Fruit fly (Drosophila melanogaster) whole organism, prepupa: Measurements from ENCODE around the gene Sdic3.
"Not testable (repeated sequence)": the region's sequence is repeated elsewhere in the genome, so short reads cannot be mapped to it uniquely, and the experiment has no call there.

ENCODE experiments used
- CG10669 ChIP-seq: fragments of 200-800 bp; sonication (Bioruptor generic); optimal IDR thresholded peaks from 3 replicates; lab custom pipeline; 2018; ENCODE audit warnings: missing biosample characterization, mild to moderate bottlenecking, missing genetic modification characterization, moderate library complexity
- CG11294 ChIP-seq: fragments of 200-800 bp; sonication (Bioruptor generic); IDR thresholded peaks from 2 replicates; pipeline ENCODE4 v1.3.6; 2022; ENCODE audit warnings: missing biosample characterization, missing genetic modification characterization
- CG11902 ChIP-seq: fragments of 200-800 bp; sonication (Bioruptor generic); optimal IDR thresholded peaks from 3 replicates; lab custom pipeline; 2016; ENCODE audit warnings: missing biosample characterization, missing genetic modification characterization
- CG1621 ChIP-seq: fragments of 200-800 bp; sonication (Bioruptor generic); optimal IDR thresholded peaks from 3 replicates; lab custom pipeline; 2018; ENCODE audit warnings: missing biosample characterization, mild to moderate bottlenecking, missing genetic modification characterization
- CG31627 ChIP-seq: fragments of 200-800 bp; sonication (Bioruptor generic); optimal IDR thresholded peaks from 3 replicates; lab custom pipeline; 2016; ENCODE audit warnings: missing biosample characterization, missing genetic modification characterization
- CG32006 ChIP-seq: fragments of 200-800 bp; sonication (Bioruptor generic); optimal IDR thresholded peaks from 3 replicates; lab custom pipeline; 2017; ENCODE audit warnings: missing biosample characterization, mild to moderate bottlenecking, missing genetic modification characterization
- CG34406 ChIP-seq: fragments of 200-800 bp; sonication (Bioruptor generic); optimal IDR thresholded peaks from 3 replicates; lab custom pipeline; 2016; ENCODE audit warnings: missing biosample characterization, missing genetic modification characterization
- CG4318 ChIP-seq: fragments of 200-800 bp; sonication (Bioruptor generic); optimal IDR thresholded peaks from 3 replicates; lab custom pipeline; 2017; ENCODE audit warnings: missing biosample characterization, mild to moderate bottlenecking, missing genetic modification characterization
- CG6163 ChIP-seq: fragments of 200-800 bp; sonication (Bioruptor generic); IDR thresholded peaks from 3 replicates; pipeline ENCODE4 v1.3.6; 2022; ENCODE audit warnings: missing biosample characterization, missing genetic modification characterization
- CG6854 ChIP-seq: fragments of 200-800 bp; sonication (Bioruptor generic); optimal IDR thresholded peaks from 2 replicates; lab custom pipeline; 2017; ENCODE audit warnings: missing biosample characterization, mild to moderate bottlenecking, missing genetic modification characterization
- Eip78C ChIP-seq: fragments of 200-800 bp; sonication (Bioruptor generic); peaks from one replicate; lab custom pipeline; 2016; ENCODE audit warnings: missing biosample characterization, missing genetic modification characterization
- Eip93F ChIP-seq: fragments of 200-800 bp; sonication (Bioruptor generic); optimal IDR thresholded peaks from 2 replicates; lab custom pipeline; 2016; ENCODE audit warnings: missing biosample characterization, mild to moderate bottlenecking, missing genetic modification characterization
- Ets96B ChIP-seq: fragments of 200-800 bp; optimal IDR thresholded peaks from 2 replicates; lab custom pipeline; 2019; ENCODE audit warnings: missing biosample characterization, mild to moderate bottlenecking, missing genetic modification characterization, moderate library complexity
- Hr38 ChIP-seq: sonication (Bioruptor generic); optimal IDR thresholded peaks from 2 replicates; lab custom pipeline; 2016; ENCODE audit warnings: missing biosample characterization, missing genetic modification characterization
- Met ChIP-seq: fragments of 200-800 bp; sonication (Bioruptor generic); optimal IDR thresholded peaks from 3 replicates; lab custom pipeline; 2016; ENCODE audit warnings: missing biosample characterization, missing genetic modification characterization
- OdsH ChIP-seq: fragments of 200-800 bp; sonication (Bioruptor generic); optimal IDR thresholded peaks from 3 replicates; lab custom pipeline; 2016; ENCODE audit warnings: missing biosample characterization, missing genetic modification characterization
- Sox14 ChIP-seq: fragments of 200-800 bp; sonication (Bioruptor generic); optimal IDR thresholded peaks from 3 replicates; lab custom pipeline; 2016; ENCODE audit warnings: missing biosample characterization, missing genetic modification characterization
- Sox15 ChIP-seq: fragments of 200-800 bp; sonication (Bioruptor generic); optimal IDR thresholded peaks from 3 replicates; lab custom pipeline; 2016; ENCODE audit warnings: missing biosample characterization, missing genetic modification characterization
- acj6 ChIP-seq: fragments of 200-800 bp; sonication (Bioruptor generic); optimal IDR thresholded peaks from 3 replicates; lab custom pipeline; 2016; ENCODE audit warnings: missing biosample characterization, missing genetic modification characterization
- cyc ChIP-seq: fragments of 200-800 bp; sonication (Bioruptor generic); optimal IDR thresholded peaks from 3 replicates; lab custom pipeline; 2016; ENCODE audit warnings: missing biosample characterization, missing genetic modification characterization
- eg ChIP-seq: fragments of 200-800 bp; sonication (Bioruptor generic); IDR thresholded peaks from 3 replicates; pipeline ENCODE4 v1.3.6; 2022; ENCODE audit warnings: missing biosample characterization, missing genetic modification characterization
- fd85E ChIP-seq: fragments of 200-800 bp; sonication (Bioruptor generic); optimal IDR thresholded peaks from 3 replicates; lab custom pipeline; 2016; ENCODE audit warnings: missing biosample characterization, missing genetic modification characterization
- fkh ChIP-seq: fragments of 200-800 bp; sonication (Bioruptor generic); optimal IDR thresholded peaks from 3 replicates; lab custom pipeline; 2017; ENCODE audit warnings: missing biosample characterization, mild to moderate bottlenecking, missing genetic modification characterization, moderate library complexity
- lz ChIP-seq: fragments of 200-800 bp; sonication (Bioruptor generic); optimal IDR thresholded peaks from 3 replicates; lab custom pipeline; 2016; ENCODE audit warnings: missing biosample characterization, missing genetic modification characterization
- salr ChIP-seq, 2 experiments: fragments of 200-800 bp; sonication (Bioruptor generic); optimal IDR thresholded peaks; 3 replicates each; lab custom pipeline; 2016 to 2018; ENCODE audit warnings: missing biosample characterization in 2 of 2, missing genetic modification characterization in 2 of 2, mild to moderate bottlenecking in 1 of 2

The Sdic3 gene

DNA sequence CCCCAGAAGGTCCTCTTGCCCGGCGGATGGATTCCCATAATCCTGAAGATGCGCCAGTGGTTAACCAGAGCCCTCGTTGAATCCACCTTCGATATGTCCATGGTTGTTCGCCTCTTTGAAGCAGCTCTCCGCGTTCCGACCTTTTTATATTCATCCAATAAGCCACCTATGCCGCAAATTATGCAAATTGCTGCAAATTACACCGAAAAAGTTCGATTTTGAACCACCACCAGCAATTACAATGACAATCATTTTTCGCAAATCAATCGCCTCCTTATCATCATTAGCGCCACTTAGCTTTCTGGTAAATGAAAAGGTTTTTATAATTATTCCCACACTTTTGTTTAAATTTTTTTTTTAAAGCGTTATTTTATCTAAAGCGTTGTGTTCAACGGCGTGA is 50.9 kb downstream of the Sdic3 start, which contains the start of gene Or19a:
TSS of gene Or19a (minus strand) at position 101 of the 400 bp plus-strand sequence.
- TF ChIP-seq Sox15, CG34406, CG32006 (GFP tag; lab: Kevin White, UChicago): not testable (repeated sequence)

DNA sequence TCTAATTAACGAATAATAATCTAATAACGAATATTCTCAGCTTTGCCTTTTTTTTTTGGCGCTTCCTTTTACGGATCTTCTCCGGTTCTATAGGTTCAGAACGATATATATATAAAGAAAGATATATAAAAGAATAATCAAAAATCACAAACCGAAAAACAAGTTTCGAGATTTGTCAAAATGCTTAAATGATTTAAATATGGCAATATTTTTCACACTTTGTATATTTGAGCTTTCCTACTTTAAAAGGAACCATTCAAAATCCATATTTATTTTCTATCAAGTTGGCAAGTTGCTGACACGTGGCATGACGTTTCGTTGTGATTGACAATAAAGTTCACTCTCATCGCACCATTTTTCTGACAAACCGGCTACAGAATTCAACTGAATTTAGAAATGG is 53.3 kb downstream of the Sdic3 start, which contains the start of gene CG34332:
TSS of gene CG34332 (plus strand) at position 301 of the 400 bp plus-strand sequence.
- TF ChIP-seq acj6 (GFP tag; lab: Kevin White, UChicago) (no peak), Met (GFP tag; lab: Kevin White, UChicago) (no peak), CG32006 (GFP tag; lab: Kevin White, UChicago) (no peak), cyc (GFP tag; lab: Kevin White, UChicago) (no peak), CG6854 (GFP tag; lab: Kevin White, UChicago) (no peak), CG11294 (no peak), lz (GFP tag; lab: Kevin White, UChicago) (no peak), fd85E (GFP tag; lab: Kevin White, UChicago) (no peak), fkh (GFP tag; lab: Kevin White, UChicago) (no peak), CG31627 (GFP tag; lab: Kevin White, UChicago) (no peak), Ets96B (no peak), CG6163 (GFP tag; lab: Robert Waterston, UW) (no peak), eg (GFP tag; lab: Robert Waterston, UW) (no peak), OdsH (GFP tag; lab: Kevin White, UChicago) (no peak), CG1621 (tag; lab: Kevin White, UChicago) (no peak)

DNA sequence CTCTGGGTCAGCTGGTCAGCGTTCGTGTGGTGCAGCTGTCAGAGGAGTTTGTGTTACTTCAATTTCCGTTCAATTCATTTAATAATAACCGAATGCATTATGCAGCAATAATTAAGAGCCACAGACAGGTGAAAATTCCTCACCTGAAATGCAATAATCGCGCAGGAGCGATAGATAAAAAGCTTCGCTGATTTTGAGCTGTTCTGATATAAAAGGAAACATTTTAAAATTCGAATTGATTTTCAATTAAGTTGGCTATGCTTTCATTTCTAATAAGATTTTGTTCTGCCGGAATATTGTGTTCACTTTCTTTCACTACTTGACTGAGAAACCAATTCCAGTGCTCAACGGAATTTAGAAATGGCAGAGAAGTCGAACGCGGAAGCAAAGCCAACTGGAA is 54.5 kb downstream of the Sdic3 start, which contains the start of gene CG42583:
TSS of gene CG42583 (plus strand) at position 301 of the 400 bp plus-strand sequence.
- TF ChIP-seq CG10669 (GFP tag; lab: Kevin White, UChicago), result no peak
- no peak for TF ChIP-seq CG4318 (GFP tag; lab: Kevin White, UChicago)
- no peak for TF ChIP-seq Eip78C
- TF ChIP-seq Eip93F (GFP tag; lab: Kevin White, UChicago), result no peak
- TF ChIP-seq fd85E (GFP tag; lab: Kevin White, UChicago), result no peak
- no peak for TF ChIP-seq Hr38 (GFP tag; lab: Kevin White, UChicago)
- TF ChIP-seq salr (GFP tag; optimal IDR thresholded peaks at IDR 0.05; lab: Kevin White, UChicago), result no peak
- TF ChIP-seq CG34406 (GFP tag; lab: Kevin White, UChicago), result no peak
- TF ChIP-seq CG11902 (GFP tag; lab: Kevin White, UChicago), result no peak
- TF ChIP-seq Sox14 (GFP tag; lab: Kevin White, UChicago), result no peak
- TF ChIP-seq Ets96B, result no peak
